Worm (Caenorhabditis elegans): ENCODE data around the gene W07E6.5.

DNA sequence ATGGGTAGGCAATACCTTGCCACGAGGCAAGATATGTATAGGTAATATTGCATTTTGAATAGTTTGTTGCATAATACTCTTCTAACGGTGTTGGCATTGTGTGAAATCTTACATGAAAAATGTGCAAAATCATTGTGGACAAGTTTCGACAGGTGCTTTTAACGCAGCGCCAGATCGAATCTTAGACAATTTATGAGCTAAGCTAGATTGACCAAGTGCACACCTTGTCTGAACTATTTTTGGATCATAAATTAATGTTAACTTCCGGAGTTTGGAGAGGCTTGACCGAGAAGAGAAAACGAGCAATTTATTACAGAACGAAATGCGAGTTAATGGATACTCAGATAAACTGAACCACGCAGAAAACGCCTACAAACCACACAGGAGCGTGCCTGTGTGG lies 35.9 kb downstream of the W07E6.5 start, which contains the start of gene srh-105:
- no peak for TF ChIP-seq W03F9.2 (tag; optimal IDR thresholded peaks at IDR 0.05)
- TF ChIP-seq him-1 (tag; optimal IDR thresholded peaks at IDR 0.05): no peak
- no peak for TF ChIP-seq dao-5 (tag; optimal IDR thresholded peaks at IDR 0.05)
